Worm (Caenorhabditis elegans): ENCODE results near the gene srsx-22.

DNA sequence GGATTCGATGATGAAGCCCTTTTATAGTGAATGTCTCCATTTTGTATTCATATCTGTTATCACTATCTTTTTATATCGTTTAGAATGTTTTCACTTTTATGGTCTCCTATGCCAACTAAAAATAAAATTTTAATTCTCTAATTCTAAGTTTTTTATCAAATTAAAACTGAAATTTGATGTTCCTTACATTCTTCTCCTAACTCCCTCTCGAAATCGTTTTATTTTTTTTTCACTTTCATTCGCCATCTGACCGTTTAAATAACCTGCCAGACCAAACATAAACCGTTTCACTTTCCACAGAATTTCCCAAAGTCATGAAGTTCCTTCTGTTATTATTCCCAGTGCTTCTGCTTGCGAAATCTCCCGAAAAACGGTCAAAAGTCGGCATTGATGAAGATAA lies 27.7 kb downstream of the srsx-22 start, which contains the start of gene F52E1.5:
- TF ChIP-seq klf-2 (GFP tag; conservative IDR thresholded peaks at IDR 0.05) (no peak), ref-1 (GFP tag; conservative IDR thresholded peaks at IDR 0.05) (no peak), T22C8.4 (GFP tag; IDR thresholded peaks at IDR 0.05) (no peak), tab-1 (GFP tag; IDR thresholded peaks at IDR 0.05) (no peak), flt-1 (GFP tag; IDR thresholded peaks at IDR 0.05) (no peak), cog-1 (tag; optimal IDR thresholded peaks at IDR 0.05) (no peak), med-1 (GFP tag; optimal IDR thresholded peaks at IDR 0.05; ENCODE audit: insufficient read depth) (no peak), ztf-29 (GFP tag; IDR thresholded peaks at IDR 0.05) (no peak), ztf-23 (GFP tag; IDR thresholded peaks at IDR 0.05) (no peak)
